Worm (Caenorhabditis elegans): ENCODE measurements around the gene C17H12.6.

The C17H12.6 gene

DNA sequence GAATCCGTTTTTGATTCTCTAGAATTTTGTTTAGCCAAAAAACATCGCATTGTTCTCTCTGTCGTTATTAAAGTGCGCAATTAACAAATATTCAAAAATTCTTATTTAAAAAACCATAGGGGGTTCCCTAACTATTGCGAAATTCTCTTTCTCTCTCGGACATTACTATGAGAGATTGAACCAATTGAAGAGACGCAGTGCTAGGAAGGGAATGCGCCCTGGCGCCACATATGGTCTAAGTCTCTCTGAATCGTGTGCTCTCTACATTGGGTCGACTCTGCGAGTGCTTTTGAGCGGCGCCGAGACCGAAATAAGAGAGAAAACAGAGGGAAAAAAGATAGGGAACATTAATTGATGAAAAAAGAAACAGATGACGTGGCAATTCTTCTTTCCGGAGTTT is 36.4 kb downstream of the C17H12.6 start (continued):
- peak; percentile 68 for TF ChIP-seq dmd-6 (GFP tag; IDR thresholded peaks at IDR 0.05)
- no peak for TF ChIP-seq mdt-29 (GFP tag; IDR thresholded peaks at IDR 0.05)
- no peak for TF ChIP-seq snpc-1.2 (GFP tag; IDR thresholded peaks at IDR 0.05)
- TF ChIP-seq ceh-62 (tag; optimal IDR thresholded peaks at IDR 0.05), result no peak
- peak; percentile 68 for TF ChIP-seq mes-2 (tag; optimal IDR thresholded peaks at IDR 0.05; ENCODE audit: poor library complexity, severe bottlenecking)
- TF ChIP-seq zip-2 (tag; optimal IDR thresholded peaks at IDR 0.05), result no peak
- TF ChIP-seq set-16 (GFP tag; IDR thresholded peaks at IDR 0.05), result peak; percentile 48
- TF ChIP-seq ztf-7 (tag; optimal IDR thresholded peaks at IDR 0.05), result peak; percentile 12
- no peak for TF ChIP-seq nhr-111 (GFP tag; optimal IDR thresholded peaks at IDR 0.05)
- TF ChIP-seq hlh-30 (tag; optimal IDR thresholded peaks at IDR 0.05; ENCODE audit: insufficient read depth), result peak; percentile 73
- TF ChIP-seq lsy-2 (tag; optimal IDR thresholded peaks at IDR 0.05), result peak in 1 of 2 experiments; percentile 76
- TF ChIP-seq nhr-25 (tag; optimal IDR thresholded peaks at IDR 0.05; ENCODE audit: borderline replicate concordance, insufficient read depth), result peak; percentile 22
- no peak for TF ChIP-seq saeg-2 (GFP tag; IDR thresholded peaks at IDR 0.05)
- no peak for TF ChIP-seq nhr-11 (tag; optimal IDR thresholded peaks at IDR 0.05)
- no peak for TF ChIP-seq Y48G9A.11 (GFP tag; IDR thresholded peaks at IDR 0.05)
- TF ChIP-seq spr-1 (tag; optimal IDR thresholded peaks at IDR 0.05), result no peak
- no peak for TF ChIP-seq Y75B8A.6 (GFP tag; IDR thresholded peaks at IDR 0.05)
- peak; percentile 57; the same call in 1 of the 2 replicates for TF ChIP-seq tra-1 (GFP tag; IDR thresholded peaks at IDR 0.05)
- peak; percentile 98 for TF ChIP-seq aha-1 (tag)
- TF ChIP-seq pqm-1 (tag; optimal IDR thresholded peaks at IDR 0.05), result peak; percentile 5
- TF ChIP-seq sdz-12 (GFP tag; optimal IDR thresholded peaks at IDR 0.05), result no peak
- no peak for TF ChIP-seq Y5F2A.4 (GFP tag; optimal IDR thresholded peaks at IDR 0.05)
- peak; percentile 49 for TF ChIP-seq nhr-48 (tag; optimal IDR thresholded peaks at IDR 0.05)
- TF ChIP-seq attf-4 (tag; optimal IDR thresholded peaks at IDR 0.05), result no peak
- TF ChIP-seq daf-12 (tag; optimal IDR thresholded peaks at IDR 0.05), result no peak
- TF ChIP-seq rbr-2 (tag; optimal IDR thresholded peaks at IDR 0.05), result peak; percentile 77
- TF ChIP-seq madf-5 (GFP tag; IDR thresholded peaks at IDR 0.05), result no peak
- peak; percentile 59 for TF ChIP-seq T26A8.4 (GFP tag; IDR thresholded peaks at IDR 0.05)
- peak; percentile 78; the same call in 1 of the 2 replicates for TF ChIP-seq lin-1 (GFP tag; IDR thresholded peaks at IDR 0.05)
- peak; percentile 52 for TF ChIP-seq lin-38 (GFP tag; IDR thresholded peaks at IDR 0.05)

DNA sequence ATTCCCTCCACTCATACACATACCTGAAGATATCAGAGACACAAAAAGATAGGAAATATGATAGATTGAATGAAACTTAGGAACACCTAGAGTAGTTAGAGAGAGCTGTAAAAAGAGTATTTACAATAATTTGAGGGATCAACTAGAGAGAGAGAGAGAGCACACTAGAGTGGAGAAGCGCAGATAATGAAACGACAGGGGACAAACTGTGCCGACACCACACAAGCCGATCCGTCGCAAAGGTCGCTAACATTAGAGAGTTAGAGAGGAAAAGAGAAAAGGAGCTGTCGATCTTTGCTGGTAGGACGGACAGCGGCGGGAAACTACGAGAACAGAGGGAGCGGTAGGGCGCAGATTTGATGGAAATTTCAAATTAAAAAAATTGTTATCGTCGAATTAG is 37.2 kb downstream of the C17H12.6 start, which contains the start of gene dyci-1:
Gene dyci-1, minus strand, starts transcription at position 122 of the 400 bp plus-strand sequence.
- TF ChIP-seq dve-1 (tag; optimal IDR thresholded peaks at IDR 0.05; ENCODE audit: insufficient read depth) (peak; percentile 61), nhr-25 (tag; optimal IDR thresholded peaks at IDR 0.05; ENCODE audit: borderline replicate concordance, insufficient read depth) (no peak), mes-2 (tag; optimal IDR thresholded peaks at IDR 0.05; ENCODE audit: poor library complexity, severe bottlenecking) (peak; percentile 38), nhr-11 (tag; optimal IDR thresholded peaks at IDR 0.05) (peak; percentile 4), Y75B8A.6 (GFP tag; IDR thresholded peaks at IDR 0.05) (no peak), aly-2 (tag; optimal IDR thresholded peaks at IDR 0.05) (no peak), nhr-28 (tag; optimal IDR thresholded peaks at IDR 0.05) (peak; percentile 50), nhr-76 (tag; optimal IDR thresholded peaks at IDR 0.05) (no peak), nhr-6 (tag; optimal IDR thresholded peaks at IDR 0.05) (peak; percentile 51), lin-38 (GFP tag; IDR thresholded peaks at IDR 0.05) (peak; percentile 27; the same call in 1 of the 2 replicates), arid-1 (GFP tag; conservative IDR thresholded peaks at IDR 0.05) (no peak), mep-1 (tag; optimal IDR thresholded peaks at IDR 0.05) (peak; percentile 39), aha-1 (tag) (peak; percentile 16), hmg-1.1 (GFP tag; IDR thresholded peaks at IDR 0.05) (peak; percentile 36; the same call in 1 of the 2 replicates), hlh-11 (tag; optimal IDR thresholded peaks at IDR 0.05) (peak; percentile 59)

Data from whole organism, L4 larva.